Worm (Caenorhabditis elegans): ENCODE results near the gene K11D12.6.

The K11D12.6 gene

DNA sequence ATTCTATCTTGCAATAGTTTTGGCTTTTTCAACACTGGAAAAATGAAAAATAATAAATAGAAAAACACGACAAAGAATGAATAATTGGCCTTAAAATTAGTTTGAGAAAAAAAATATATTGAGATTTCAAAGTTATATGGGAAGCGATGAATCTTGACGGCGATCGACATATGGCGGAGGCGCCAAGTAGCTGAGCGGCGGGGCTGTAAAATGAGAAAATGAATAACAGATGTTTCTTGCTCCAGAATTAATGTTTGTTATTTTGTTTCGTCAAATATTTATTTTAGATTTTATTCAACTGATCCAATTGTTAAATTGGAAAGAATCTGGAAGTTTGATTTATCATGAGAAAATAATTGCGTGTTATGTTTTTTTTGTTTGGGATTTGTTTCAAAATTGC, 4.6 kb upstream of the K11D12.6 start, which contains the start of gene K11D12.11:
TSS of gene K11D12.11 (minus strand) at position 42 of the 400 bp plus-strand sequence.
- TF ChIP-seq efl-1 (GFP tag; optimal IDR thresholded peaks at IDR 0.05) (no peak), ets-4 (GFP tag; optimal IDR thresholded peaks at IDR 0.05) (no peak), sptf-2 (GFP tag; optimal IDR thresholded peaks at IDR 0.05) (no peak), ceh-40 (GFP tag; IDR thresholded peaks at IDR 0.05) (no peak), ceh-100 (GFP tag; IDR thresholded peaks at IDR 0.05) (no peak), ztf-28 (GFP tag; IDR thresholded peaks at IDR 0.05) (no peak), rec-8 (tag; optimal IDR thresholded peaks at IDR 0.05) (no peak), nfya-2 (GFP tag; IDR thresholded peaks at IDR 0.05) (no peak), lsl-1 (GFP tag; optimal IDR thresholded peaks at IDR 0.05) (no peak), hsf-1 (GFP tag; IDR thresholded peaks at IDR 0.05) (no peak), hrde-1 (tag; optimal IDR thresholded peaks at IDR 0.05; ENCODE audit: borderline replicate concordance) (no peak), ceh-27 (GFP tag; optimal IDR thresholded peaks at IDR 0.05) (no peak), B0261.1 (tag; optimal IDR thresholded peaks at IDR 0.05) (no peak), sea-2 (GFP tag; IDR thresholded peaks at IDR 0.05) (no peak)

DNA sequence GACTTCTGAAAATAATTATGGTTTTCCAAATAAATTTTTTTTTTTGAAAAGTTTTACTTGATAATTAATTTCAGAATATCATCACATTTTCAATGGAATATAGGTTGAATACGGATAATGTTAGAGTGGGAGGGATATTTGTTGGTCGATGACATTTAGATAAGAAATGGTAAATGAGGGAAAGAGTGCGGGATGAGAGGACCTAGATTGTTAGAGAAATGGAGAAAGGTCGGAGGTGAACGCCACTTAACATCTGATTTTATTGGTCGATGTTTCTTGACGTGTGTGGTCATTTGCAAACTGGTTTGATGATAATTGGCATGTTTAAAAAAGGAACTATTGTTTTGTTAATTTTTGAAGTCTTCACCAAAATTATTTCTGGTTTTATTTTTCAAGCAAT, 3.5 kb upstream of the K11D12.6 start:
- TF ChIP-seq ceh-58 (GFP tag; IDR thresholded peaks at IDR 0.05) (no peak), sdz-38 (tag; optimal IDR thresholded peaks at IDR 0.05) (no peak), F10E7.11 (tag; optimal IDR thresholded peaks at IDR 0.05) (no peak), egl-18 (GFP tag; IDR thresholded peaks at IDR 0.05) (no peak), madf-3 (GFP tag; IDR thresholded peaks at IDR 0.05) (no peak), madf-10 (tag; optimal IDR thresholded peaks at IDR 0.05) (no peak), F49E8.2 (tag; optimal IDR thresholded peaks at IDR 0.05; ENCODE audit: insufficient read depth) (no peak), tbx-9 (tag; optimal IDR thresholded peaks at IDR 0.05; ENCODE audit: borderline replicate concordance) (no peak), F37B4.10 (GFP tag; IDR thresholded peaks at IDR 0.05) (no peak), unc-62 (GFP tag; optimal IDR thresholded peaks at IDR 0.05) (no peak), ccch-3 (GFP tag; optimal IDR thresholded peaks at IDR 0.05) (no peak), ztf-22 (GFP tag; optimal IDR thresholded peaks at IDR 0.05) (no peak), B0261.1 (tag; optimal IDR thresholded peaks at IDR 0.05) (no peak), rcor-1 (GFP tag; IDR thresholded peaks at IDR 0.05) (no peak), pbrm-1 (GFP tag; IDR thresholded peaks at IDR 0.05) (no peak), B0019.2 (GFP tag; conservative IDR thresholded peaks at IDR 0.05) (no peak), F39B2.1 (GFP tag; IDR thresholded peaks at IDR 0.05) (no peak), ztf-18 (tag; optimal IDR thresholded peaks at IDR 0.05) (no peak)

DNA sequence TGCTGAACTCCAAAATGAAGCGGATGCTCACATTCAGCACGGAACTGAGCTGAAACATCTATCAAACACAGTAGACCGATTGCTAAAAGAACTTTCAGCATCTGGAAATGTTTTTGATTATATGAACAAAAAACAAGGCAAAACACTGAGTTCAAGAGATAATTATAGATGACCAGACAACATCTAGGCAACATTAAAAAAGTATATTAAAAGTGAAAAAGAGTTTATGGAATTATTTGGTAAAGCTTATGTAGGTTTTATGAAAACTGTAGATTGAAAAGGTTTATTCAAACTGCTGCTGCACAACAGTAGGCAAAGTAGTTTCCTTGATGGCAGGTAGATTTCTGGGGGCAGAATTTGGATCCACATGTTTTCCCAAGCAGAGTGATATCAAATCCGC, 1.4 kb upstream of the K11D12.6 start, which contains the start of gene K11D12.7:
TSS of gene K11D12.7 (minus strand) at position 101 of the 400 bp plus-strand sequence.
- TF ChIP-seq zim-3 (tag; optimal IDR thresholded peaks at IDR 0.05) (no peak), ZK185.1 (tag; optimal IDR thresholded peaks at IDR 0.05; ENCODE audit: poor library complexity, severe bottlenecking) (no peak)

ce11 chrV:5033099-5033498, 1.9 kb downstream of the K11D12.6 start, which contains the start of gene K11D12.13:
Gene K11D12.13 (plus strand): TSS chrV:5033399.
- TF ChIP-seq Y53G8AR.9 (GFP tag; conservative IDR thresholded peaks at IDR 0.05) (no peak), Y56A3A.18 (GFP tag; IDR thresholded peaks at IDR 0.05) (no peak)
